Fruit fly (Drosophila melanogaster): ENCODE data around the gene nab.

dm6 chr3L:4187930-4188523 is 27.3 kb upstream of the nab start, which contains the start of the genes Teh2 and tipE:
- TF ChIP-seq CG16779 (tag; optimal IDR thresholded peaks at IDR 0.05) (no peak), acj6 (GFP tag; optimal IDR thresholded peaks at IDR 0.05) (no peak), Eip93F (GFP tag; optimal IDR thresholded peaks at IDR 0.05) (no peak)

Data from whole organism, prepupa.